Fruit fly (Drosophila melanogaster) whole organism, embryonic: Measurements from ENCODE around the gene CG13676.
A peak's percentile ranks its signal among the peaks of the same experiment; 100 is the strongest.

Source experiments
- CG10431 ChIP-seq: fragments of 200-800 bp; sonication (Bioruptor generic); optimal IDR thresholded peaks from 3 replicates; lab custom pipeline; 2018; ENCODE audit warnings: missing biosample characterization, mild to moderate bottlenecking, missing genetic modification characterization
- CG11093 ChIP-seq: fragments of 200-800 bp; sonication (Bioruptor generic); IDR thresholded peaks from 3 replicates; pipeline ENCODE4 v1.3.6; 2022; ENCODE audit warnings: missing biosample characterization, missing genetic modification characterization
- CG11456 ChIP-seq: fragments of 200-800 bp; sonication (Bioruptor generic); IDR thresholded peaks from 3 replicates; pipeline ENCODE4 v1.3.6; 2022; ENCODE audit warnings: missing biosample characterization, missing genetic modification characterization
- CG12299 ChIP-seq: fragments of 200-800 bp; sonication (Bioruptor generic); optimal IDR thresholded peaks from 2 replicates; lab custom pipeline; 2018; ENCODE audit warnings: missing biosample characterization, mild to moderate bottlenecking, missing genetic modification characterization
- CG13287 ChIP-seq: fragments of 200-800 bp; sonication (Bioruptor generic); IDR thresholded peaks from 2 replicates; pipeline ENCODE4 v1.3.6; 2022; ENCODE audit warnings: missing biosample characterization, missing genetic modification characterization; ENCODE audit not compliant: partially characterized antibody
- CG1603 ChIP-seq: fragments of 200-800 bp; sonication (Bioruptor generic); optimal IDR thresholded peaks from 2 replicates; lab custom pipeline; 2019; ENCODE audit warnings: missing biosample characterization, mild to moderate bottlenecking, missing genetic modification characterization, moderate library complexity
- CG17912 ChIP-seq: fragments of 200-800 bp; sonication (Bioruptor generic); optimal IDR thresholded peaks from 2 replicates; lab custom pipeline; 2018; ENCODE audit warnings: missing biosample characterization, mild to moderate bottlenecking, missing genetic modification characterization
- CG18619 ChIP-seq: fragments of 200-800 bp; sonication (Bioruptor generic); optimal IDR thresholded peaks from 3 replicates; lab custom pipeline; 2017; ENCODE audit warnings: missing biosample characterization, mild to moderate bottlenecking, missing genetic modification characterization
- CG2875 ChIP-seq: fragments of 200-800 bp; sonication (Bioruptor generic); optimal IDR thresholded peaks from 2 replicates; lab custom pipeline; 2017; ENCODE audit warnings: missing biosample characterization, mild to moderate bottlenecking, missing genetic modification characterization, missing genetic modification reagents
- CG31224 ChIP-seq: fragments of 200-800 bp; sonication (Bioruptor generic); IDR thresholded peaks from 2 replicates; pipeline ENCODE4 v1.3.6; 2022; ENCODE audit warnings: missing biosample characterization, missing genetic modification characterization
- CG3163 ChIP-seq: fragments of 200-800 bp; sonication (Bioruptor generic); optimal IDR thresholded peaks from 3 replicates; lab custom pipeline; 2016; ENCODE audit warnings: missing biosample characterization, missing genetic modification characterization
- CG33213 ChIP-seq: fragments of 200-800 bp; sonication (Bioruptor generic); optimal IDR thresholded peaks from 3 replicates; lab custom pipeline; 2016; ENCODE audit warnings: missing biosample characterization, missing genetic modification characterization
- CG3838 ChIP-seq: fragments of 200-800 bp; sonication (Bioruptor generic); optimal IDR thresholded peaks from 3 replicates; lab custom pipeline; 2016; ENCODE audit warnings: missing biosample characterization, missing genetic modification characterization
- CG3847 ChIP-seq: fragments of 200-800 bp; sonication (Bioruptor generic); IDR thresholded peaks from 2 replicates; pipeline ENCODE4 v1.3.6; 2022; ENCODE audit warnings: missing biosample characterization, missing genetic modification characterization
- CG4282 ChIP-seq: fragments of 200-800 bp; sonication (Bioruptor generic); optimal IDR thresholded peaks from 2 replicates; lab custom pipeline; 2016; ENCODE audit warnings: missing biosample characterization, missing genetic modification characterization
- CG5953 ChIP-seq: fragments of 200-800 bp; sonication (Bioruptor generic); IDR thresholded peaks from 2 replicates; pipeline ENCODE4 v1.3.6; 2022; ENCODE audit warnings: missing biosample characterization, missing genetic modification characterization
- CG6854 ChIP-seq: fragments of 200-800 bp; sonication (Bioruptor generic); optimal IDR thresholded peaks from 3 replicates; lab custom pipeline; 2017; ENCODE audit warnings: missing biosample characterization, mild to moderate bottlenecking, missing genetic modification characterization
- CG7271 ChIP-seq: fragments of 200-800 bp; sonication (Bioruptor generic); optimal IDR thresholded peaks from 2 replicates; lab custom pipeline; 2018; ENCODE audit warnings: missing biosample characterization, mild to moderate bottlenecking, missing genetic modification characterization, moderate library complexity
- CG7928 ChIP-seq: fragments of 200-800 bp; sonication (Bioruptor generic); optimal IDR thresholded peaks from 2 replicates; lab custom pipeline; 2017; ENCODE audit warnings: missing biosample characterization, mild to moderate bottlenecking, missing genetic modification characterization
- CG7963 ChIP-seq: fragments of 200-800 bp; sonication (Bioruptor generic); IDR thresholded peaks from 3 replicates; pipeline ENCODE4 v1.3.6; 2022; ENCODE audit warnings: missing biosample characterization, missing genetic modification characterization; ENCODE audit not compliant: partially characterized antibody
- CG9817 ChIP-seq: fragments of 200-800 bp; sonication (Bioruptor generic); optimal IDR thresholded peaks from 2 replicates; lab custom pipeline; 2018; ENCODE audit warnings: missing biosample characterization, mild to moderate bottlenecking, missing genetic modification characterization, moderate library complexity
- Deaf1 ChIP-seq: fragments of 200-800 bp; optimal IDR thresholded peaks from 3 replicates; lab custom pipeline; 2019; ENCODE audit warnings: missing biosample characterization, mild to moderate bottlenecking, missing genetic modification characterization, moderate library complexity
- Dek ChIP-seq: fragments of 200-800 bp; sonication (Bioruptor generic); optimal IDR thresholded peaks from 3 replicates; lab custom pipeline; 2019; ENCODE audit warnings: missing biosample characterization, mild to moderate bottlenecking, missing genetic modification characterization, moderate library complexity
- Dp ChIP-seq: fragments of 200-800 bp; sonication (Bioruptor generic); optimal IDR thresholded peaks from 2 replicates; lab custom pipeline; 2018; ENCODE audit warnings: missing biosample characterization, mild to moderate bottlenecking, missing genetic modification characterization, moderate library complexity
- HmgZ ChIP-seq: fragments of 200-800 bp; sonication (Bioruptor generic); optimal IDR thresholded peaks from 2 replicates; lab custom pipeline; 2018; ENCODE audit warnings: missing biosample characterization, mild to moderate bottlenecking, missing genetic modification characterization
- Hr51 ChIP-seq, 2 experiments: fragments of 200-800 bp; sonication (Bioruptor generic); optimal IDR thresholded peaks; 2 replicates in 1 of 2; 3 replicates in 1 of 2; lab custom pipeline; 2016 to 2018; ENCODE audit warnings: missing biosample characterization in 2 of 2, missing genetic modification characterization in 2 of 2, mild to moderate bottlenecking in 1 of 2, moderate library complexity in 1 of 2
- Kr ChIP-seq: fragments of 200-800 bp; sonication (Bioruptor generic); optimal IDR thresholded peaks from 2 replicates; lab custom pipeline; 2017; ENCODE audit warnings: missing biosample characterization, mild to moderate bottlenecking, missing genetic modification characterization
- Myb ChIP-seq: fragments of 200-800 bp; sonication (Bioruptor generic); optimal IDR thresholded peaks from 2 replicates; lab custom pipeline; 2016; ENCODE audit warnings: missing biosample characterization, missing genetic modification characterization
- NFAT ChIP-seq: fragments of 200-800 bp; sonication (Bioruptor generic); IDR thresholded peaks from 2 replicates; pipeline ENCODE4 v1.3.6; 2022; ENCODE audit warnings: missing biosample characterization, missing genetic modification characterization
- Sin3A ChIP-seq: fragments of >200 bp; optimal IDR thresholded peaks from 2 replicates; lab custom pipeline; 2018
- TFAM ChIP-seq: fragments of 200-800 bp; sonication (Bioruptor generic); optimal IDR thresholded peaks from 2 replicates; lab custom pipeline; 2017; ENCODE audit warnings: missing biosample characterization, missing genetic modification characterization, inconsistent platforms
- YL-1 ChIP-seq: fragments of 200-800 bp; sonication (Bioruptor generic); optimal IDR thresholded peaks from 3 replicates; lab custom pipeline; 2017; ENCODE audit warnings: missing biosample characterization, mild to moderate bottlenecking, missing genetic modification characterization
- ab ChIP-seq: fragments of 200-800 bp; sonication (Bioruptor generic); optimal IDR thresholded peaks from 2 replicates; lab custom pipeline; 2016; ENCODE audit warnings: missing biosample characterization, missing genetic modification characterization
- ase ChIP-seq: fragments of 200-800 bp; sonication (Bioruptor generic); IDR thresholded peaks from 3 replicates; pipeline ENCODE4 v1.3.6; 2022; ENCODE audit warnings: missing biosample characterization, missing genetic modification characterization
- caup ChIP-seq: fragments of 200-800 bp; sonication (Bioruptor generic); optimal IDR thresholded peaks from 3 replicates; lab custom pipeline; 2017; ENCODE audit warnings: missing biosample characterization, mild to moderate bottlenecking, missing genetic modification characterization, moderate library complexity; ENCODE audit not compliant: severe bottlenecking
- corto ChIP-seq: fragments of 200-800 bp; sonication (Bioruptor generic); optimal IDR thresholded peaks from 2 replicates; lab custom pipeline; 2016; ENCODE audit warnings: missing biosample characterization, mild to moderate bottlenecking, missing genetic modification characterization, moderate library complexity
- fd64A ChIP-seq: fragments of 200-800 bp; sonication (Bioruptor generic); optimal IDR thresholded peaks from 3 replicates; lab custom pipeline; 2018; ENCODE audit warnings: missing biosample characterization, mild to moderate bottlenecking, missing genetic modification characterization
- lbe ChIP-seq: fragments of 200-800 bp; sonication (Bioruptor generic); optimal IDR thresholded peaks from 2 replicates; lab custom pipeline; 2016; ENCODE audit warnings: missing biosample characterization, mild to moderate bottlenecking, missing genetic modification characterization
- lmd ChIP-seq: fragments of 200-800 bp; sonication (Bioruptor generic); IDR thresholded peaks from 2 replicates; pipeline ENCODE4 v1.3.6; 2022; ENCODE audit warnings: missing biosample characterization, missing genetic modification characterization
- nau ChIP-seq: fragments of 200-800 bp; sonication (Bioruptor generic); optimal IDR thresholded peaks from 3 replicates; lab custom pipeline; 2017; ENCODE audit warnings: missing biosample characterization, mild to moderate bottlenecking, missing genetic modification characterization, missing genetic modification reagents
- oc ChIP-seq: fragments of 200-800 bp; sonication (Bioruptor generic); optimal IDR thresholded peaks from 2 replicates; lab custom pipeline; 2018; ENCODE audit warnings: missing biosample characterization, mild to moderate bottlenecking, missing genetic modification characterization, moderate library complexity
- pho ChIP-seq: fragments of 200-800 bp; sonication (Bioruptor generic); optimal IDR thresholded peaks from 2 replicates; lab custom pipeline; 2016; ENCODE audit warnings: missing biosample characterization, missing genetic modification characterization
- psq ChIP-seq: fragments of 200-800 bp; sonication (Bioruptor generic); optimal IDR thresholded peaks from 2 replicates; lab custom pipeline; 2017; ENCODE audit warnings: missing biosample characterization, missing genetic modification characterization
- slou ChIP-seq: fragments of 200-800 bp; sonication (Bioruptor generic); optimal IDR thresholded peaks from 3 replicates; lab custom pipeline; 2016; ENCODE audit warnings: missing biosample characterization, missing genetic modification characterization
- tio ChIP-seq: fragments of 200-800 bp; sonication (Bioruptor generic); optimal IDR thresholded peaks from 2 replicates; lab custom pipeline; 2017; ENCODE audit warnings: missing biosample characterization, missing genetic modification characterization, inconsistent platforms
- vvl ChIP-seq: fragments of 200-800 bp; sonication (Bioruptor generic); IDR thresholded peaks from 2 replicates; pipeline ENCODE4 v1.3.6; 2022; ENCODE audit warnings: missing biosample characterization, missing genetic modification characterization
- wek ChIP-seq: fragments of 200-800 bp; sonication (Bioruptor generic); optimal IDR thresholded peaks from 3 replicates; lab custom pipeline; 2018; ENCODE audit warnings: missing biosample characterization, mild to moderate bottlenecking, missing genetic modification characterization, moderate library complexity
- yki ChIP-seq: fragments of >200 bp; optimal IDR thresholded peaks from 3 replicates; lab custom pipeline; 2018
- zf30C ChIP-seq: fragments of 200-800 bp; sonication (Bioruptor generic); optimal IDR thresholded peaks from 3 replicates; lab custom pipeline; 2018; ENCODE audit warnings: missing biosample characterization, mild to moderate bottlenecking, missing genetic modification characterization
- zfh2 ChIP-seq: fragments of 200-800 bp; sonication (Bioruptor generic); optimal IDR thresholded peaks from 2 replicates; lab custom pipeline; 2016; ENCODE audit warnings: missing biosample characterization, missing genetic modification characterization

CG13676 gene

dm6 chr3L:8115864-8116528 is 35.6 kb downstream of the CG13676 start, which contains the start of the genes Arp3 and msk (continued):
- TF ChIP-seq CG7963 (no peak), CG31224 (peak; percentile 58; the same call in 1 of the 2 replicates), zfh2 (peak; percentile 94), ab (peak; percentile 61), CG12299 (peak; percentile 44), nau (GFP tag; lab: Kevin White, UChicago) (no peak), zf30C (GFP tag; lab: Kevin White, UChicago) (no peak), wek (no peak), lbe (peak; percentile 38), pho (GFP tag; lab: Kevin White, UChicago) (peak; percentile 92), CG10431 (GFP tag; lab: Kevin White, UChicago) (peak; percentile 58), TFAM (GFP tag; lab: Kevin White, UChicago) (no peak), CG33213 (GFP tag; lab: Kevin White, UChicago) (peak; percentile 85), YL-1 (peak; percentile 95), CG2875 (no peak), Myb (GFP tag; lab: Kevin White, UChicago) (peak; percentile 83), CG4282 (GFP tag; lab: Kevin White, UChicago) (peak; percentile 77), lmd (GFP tag; lab: Robert Waterston, UW) (peak; percentile 71), corto (GFP tag; lab: Kevin White, UChicago) (no peak), ase (peak; percentile 48; the same call in 1 of the 3 replicates), CG6854 (GFP tag; lab: Kevin White, UChicago) (peak; percentile 14), tio (no peak), vvl (GFP tag; lab: Robert Waterston, UW) (peak; percentile 85), Dp (GFP tag; lab: Kevin White, UChicago) (peak; percentile 58), CG5953 (GFP tag; lab: Robert Waterston, UW) (no peak), HmgZ (tag; lab: Kevin White, UChicago) (peak; percentile 92), CG18619 (peak; percentile 72), Kr (GFP tag; lab: Kevin White, UChicago) (no peak), CG3838 (GFP tag; lab: Kevin White, UChicago) (peak; percentile 46), CG7271 (no peak), CG11456 (peak; percentile 83), fd64A (GFP tag; lab: Kevin White, UChicago) (no peak), NFAT (GFP tag; lab: Robert Waterston, UW) (peak; percentile 79), CG13287 (GFP tag; lab: Robert Waterston, UW) (peak; percentile 68), CG1603 (tag; lab: Kevin White, UChicago) (peak; percentile 83), CG7928 (GFP tag; lab: Kevin White, UChicago) (peak; percentile 100), Dek (tag; lab: Kevin White, UChicago) (peak; percentile 64), slou (GFP tag; lab: Kevin White, UChicago) (peak; percentile 66), oc (tag; lab: Kevin White, UChicago) (no peak), CG11093 (peak; percentile 73), Deaf1 (tag; lab: Kevin White, UChicago) (peak; percentile 83), CG9817 (tag; lab: Kevin White, UChicago) (peak; percentile 86), Hr51 (GFP tag; optimal IDR thresholded peaks at IDR 0.05; lab: Kevin White, UChicago) (peak; percentile 60 to 84), CG3847 (GFP tag; lab: Robert Waterston, UW) (peak; percentile 90), psq (GFP tag; lab: Kevin White, UChicago) (peak; percentile 53), CG17912 (GFP tag; lab: Kevin White, UChicago) (peak; percentile 79), Sin3A (lab: Kevin White, UChicago) (peak; percentile 100), yki (peak; percentile 76), caup (GFP tag; lab: Kevin White, UChicago) (peak; percentile 80), CG3163 (peak; percentile 79)
